Worm (Caenorhabditis elegans): ENCODE data around the gene C25E10.11.

- TF ChIP-seq ceh-79 (tag; optimal IDR thresholded peaks at IDR 0.05): no peak
- no peak for TF ChIP-seq let-607 (tag; optimal IDR thresholded peaks at IDR 0.05)
- TF ChIP-seq C17E4.6 (GFP tag; IDR thresholded peaks at IDR 0.05): no peak
- no peak for TF ChIP-seq F57C9.4 (tag; optimal IDR thresholded peaks at IDR 0.05)
- no peak for TF ChIP-seq lin-54 (GFP tag; optimal IDR thresholded peaks at IDR 0.05)
- no peak for TF ChIP-seq snpc-4 (GFP tag; optimal IDR thresholded peaks at IDR 0.05)
- no peak for TF ChIP-seq snpc-4 (tag; optimal IDR thresholded peaks at IDR 0.05)
- no peak for TF ChIP-seq lin-35 (GFP tag; optimal IDR thresholded peaks at IDR 0.05)
- TF ChIP-seq ceh-58 (GFP tag; IDR thresholded peaks at IDR 0.05): no peak
- TF ChIP-seq rcor-1 (GFP tag; IDR thresholded peaks at IDR 0.05): no peak
Observed at ce11 chrV:9041030-9041429, 17.5 kb downstream of the C25E10.11 start, which contains the start of gene cyp-33B1.
